Worm (Caenorhabditis elegans): ENCODE data around the gene sru-3.

- TF ChIP-seq med-1 (GFP tag; optimal IDR thresholded peaks at IDR 0.05; ENCODE audit: insufficient read depth) (no peak), flt-1 (GFP tag; IDR thresholded peaks at IDR 0.05) (no peak), ztf-23 (GFP tag; IDR thresholded peaks at IDR 0.05) (no peak)
These were observed 39.0 kb upstream of the sru-3 start, which contains the start of gene cutl-17 for ce11 chrIV:9457400-9457799.

Measured in whole organism, midembryonic.